Worm (Caenorhabditis elegans) whole organism, L4 larva: Measurements from ENCODE around the gene adal-1.

Experiments used
- D1046.2 ChIP-seq: fragments of 200-800 bp; sonication (Bioruptor generic); IDR thresholded peaks from 2 replicates; pipeline ENCODE4 v1.3.6; 2022; ENCODE audit warnings: missing genetic modification characterization, missing compliant biosample characterization
- F26F4.8 ChIP-seq: fragments of 200-800 bp; sonication (Bioruptor generic); conservative IDR thresholded peaks from 2 replicates; pipeline ENCODE4 v1.3.6; 2022; ENCODE audit warnings: missing genetic modification characterization, missing compliant biosample characterization
- F44E2.7 ChIP-seq: fragments of 200-800 bp; sonication (Bioruptor generic); IDR thresholded peaks from 2 replicates; pipeline ENCODE4 v2.1.2; 2022; ENCODE audit warnings: missing genetic modification characterization, missing compliant biosample characterization
- T26A8.4 ChIP-seq: fragments of 200-800 bp; sonication (Bioruptor generic); IDR thresholded peaks from 2 replicates; pipeline ENCODE4 v1.3.6; 2022; ENCODE audit warnings: missing genetic modification characterization, missing compliant biosample characterization
- Y48G9A.11 ChIP-seq: fragments of 200-800 bp; sonication (Bioruptor generic); IDR thresholded peaks from 2 replicates; pipeline ENCODE4 v1.3.6; 2022; ENCODE audit warnings: missing genetic modification reagents, missing genetic modification characterization, missing compliant biosample characterization
- Y75B8A.6 ChIP-seq: fragments of 200-800 bp; sonication (Bioruptor generic); IDR thresholded peaks from 2 replicates; pipeline ENCODE4 v1.3.6; 2022; ENCODE audit warnings: missing genetic modification reagents, missing genetic modification characterization, missing compliant biosample characterization
- ZK546.5 ChIP-seq, 2 experiments: sonication (generic microtip); optimal IDR thresholded peaks; 2 replicates each; lab custom pipeline; 2017; ENCODE audit warnings: missing biosample characterization in 2 of 2, missing genetic modification characterization in 2 of 2
- ama-1 ChIP-seq: fragments of 150-350 bp; optimal IDR thresholded peaks from 2 replicates; lab custom pipeline; 2014; ENCODE audit warnings: inconsistent platforms, mixed read lengths
- ceh-32 ChIP-seq: sonication (generic microtip); optimal IDR thresholded peaks from 2 replicates; lab custom pipeline; 2016; ENCODE audit warnings: mild to moderate bottlenecking, missing genetic modification characterization, missing compliant biosample characterization; ENCODE audit not compliant: poor library complexity
- ceh-82 ChIP-seq: sonication (generic microtip); optimal IDR thresholded peaks from 2 replicates; lab custom pipeline; 2017; ENCODE audit warnings: missing biosample characterization, missing genetic modification characterization
- ctbp-1 ChIP-seq: fragments of 200-800 bp; sonication (Bioruptor generic); IDR thresholded peaks from 2 replicates; pipeline ENCODE4 v1.3.6; 2022; ENCODE audit warnings: missing genetic modification reagents, missing genetic modification characterization, missing compliant biosample characterization
- daf-16 ChIP-seq, 3 experiments: sonication (generic microtip); optimal IDR thresholded peaks; 2 replicates each; lab custom pipeline; 2016 to 2017; ENCODE audit warnings: missing genetic modification characterization in 3 of 3, missing genetic modification reagents in 3 of 3, mild to moderate bottlenecking in 2 of 3, missing compliant biosample characterization in 2 of 3, missing biosample characterization in 1 of 3, moderate library complexity in 1 of 3
- daf-19 ChIP-seq: fragments of 200-800 bp; sonication (Bioruptor generic); conservative IDR thresholded peaks from 2 replicates; pipeline ENCODE4 v1.3.6; 2022; ENCODE audit warnings: missing genetic modification characterization, missing compliant biosample characterization
- daf-8 ChIP-seq: fragments of 200-800 bp; sonication (Bioruptor generic); IDR thresholded peaks from 2 replicates; pipeline ENCODE4 v1.3.6; 2022; ENCODE audit warnings: missing genetic modification characterization, missing compliant biosample characterization
- dmd-6 ChIP-seq: fragments of 200-800 bp; sonication (Bioruptor generic); IDR thresholded peaks from 2 replicates; pipeline ENCODE4 v1.3.6; 2022; ENCODE audit warnings: missing genetic modification reagents, missing genetic modification characterization, missing compliant biosample characterization
- dmd-8 ChIP-seq: fragments of 200-800 bp; sonication (Bioruptor generic); IDR thresholded peaks from 2 replicates; pipeline ENCODE4 v1.3.6; 2022; ENCODE audit warnings: missing genetic modification characterization, missing compliant biosample characterization
- dpl-1 ChIP-seq: fragments of 150-350 bp; optimal IDR thresholded peaks from 2 replicates; lab custom pipeline; 2014; ENCODE audit warnings: missing biosample characterization, missing genetic modification reagents, missing genetic modification characterization
- duxl-1 ChIP-seq: sonication (generic microtip); optimal IDR thresholded peaks from 2 replicates; lab custom pipeline; 2016; ENCODE audit warnings: mild to moderate bottlenecking, missing genetic modification characterization, moderate library complexity, missing compliant biosample characterization; ENCODE audit not compliant: poor library complexity
- dve-1 ChIP-seq: sonication (generic microtip); optimal IDR thresholded peaks from 2 replicates; lab custom pipeline; 2017; ENCODE audit warnings: antibody characterized with exemption, mild to moderate bottlenecking, missing genetic modification characterization, missing compliant biosample characterization; ENCODE audit not compliant: insufficient read depth
- egl-43 ChIP-seq: fragments of 200-800 bp; sonication (Bioruptor generic); IDR thresholded peaks from 2 replicates; pipeline ENCODE4 v1.3.6; 2022; ENCODE audit warnings: missing genetic modification reagents, missing genetic modification characterization, missing compliant biosample characterization
- fkh-10 ChIP-seq: fragments of 150-350 bp; optimal IDR thresholded peaks from 2 replicates; lab custom pipeline; 2014; ENCODE audit warnings: missing biosample characterization, missing genetic modification reagents, missing genetic modification characterization
- fos-1 ChIP-seq: fragments of 150-350 bp; optimal IDR thresholded peaks from 2 replicates; lab custom pipeline; 2014; ENCODE audit warnings: missing biosample characterization, missing genetic modification characterization
- hif-1 ChIP-seq, 2 experiments: sonication (generic microtip); optimal IDR thresholded peaks; 2 replicates each; lab custom pipeline; 2016 to 2017; ENCODE audit warnings: missing compliant biosample characterization in 2 of 2, missing genetic modification characterization in 2 of 2, missing genetic modification reagents in 2 of 2, missing genotype in 2 of 2, mild to moderate bottlenecking in 1 of 2
- hlh-11 ChIP-seq: fragments of 200-800 bp; sonication (Bioruptor generic); optimal IDR thresholded peaks from 2 replicates; lab custom pipeline; 2018; ENCODE audit warnings: mild to moderate bottlenecking, missing genetic modification characterization, missing compliant biosample characterization
- hlh-30 ChIP-seq: sonication (generic microtip); optimal IDR thresholded peaks from 2 replicates; lab custom pipeline; 2017; ENCODE audit warnings: antibody characterized with exemption, mild to moderate bottlenecking, missing genetic modification characterization, missing compliant biosample characterization; ENCODE audit not compliant: insufficient read depth
- lim-7 ChIP-seq: fragments of 200-800 bp; sonication (Bioruptor generic); IDR thresholded peaks from 2 replicates; pipeline ENCODE4 v1.3.6; 2022; ENCODE audit warnings: missing genetic modification characterization, missing compliant biosample characterization
- lin-29 ChIP-seq: fragments of 200-800 bp; sonication (Bioruptor generic); IDR thresholded peaks from 2 replicates; pipeline ENCODE4 v1.3.6; 2022; ENCODE audit warnings: missing genetic modification reagents, missing genetic modification characterization, missing compliant biosample characterization
- lin-38 ChIP-seq: fragments of 200-800 bp; sonication (Bioruptor generic); IDR thresholded peaks from 2 replicates; pipeline ENCODE4 v1.3.6; 2022; ENCODE audit warnings: missing genetic modification reagents, missing genetic modification characterization, missing compliant biosample characterization
- lsy-2 ChIP-seq, 2 experiments: fragments of 150-350 bp in 1 of 2; sonication (generic microtip) in 1 of 2; optimal IDR thresholded peaks; 2 replicates each; lab custom pipeline; 2014 to 2017; ENCODE audit warnings: missing biosample characterization in 2 of 2, missing genetic modification characterization in 2 of 2
- madf-5 ChIP-seq, 2 experiments: fragments of 200-800 bp; sonication (Bioruptor generic); IDR thresholded peaks; 2 replicates each; pipeline ENCODE4 v1.3.6; 2022; ENCODE audit warnings: missing compliant biosample characterization in 2 of 2, missing genetic modification characterization in 2 of 2
- mes-2 ChIP-seq: sonication (generic microtip); optimal IDR thresholded peaks from 2 replicates; lab custom pipeline; 2016; ENCODE audit warnings: missing genotype, mild to moderate bottlenecking, missing genetic modification characterization, missing compliant biosample characterization; ENCODE audit not compliant: poor library complexity, severe bottlenecking
- nhr-237 ChIP-seq: sonication (generic microtip); optimal IDR thresholded peaks from 2 replicates; lab custom pipeline; 2017; ENCODE audit warnings: missing biosample characterization, missing genetic modification characterization
- nhr-25 ChIP-seq: sonication (generic microtip); optimal IDR thresholded peaks from 2 replicates; lab custom pipeline; 2017; ENCODE audit warnings: missing genetic modification characterization, mild to moderate bottlenecking, missing compliant biosample characterization, antibody characterized with exemption, moderate library complexity, borderline replicate concordance; ENCODE audit not compliant: insufficient read depth
- nhr-28 ChIP-seq: fragments of 150-350 bp; optimal IDR thresholded peaks from 2 replicates; lab custom pipeline; 2014; ENCODE audit warnings: missing biosample characterization, missing genetic modification characterization
- nhr-41 ChIP-seq: fragments of 200-800 bp; sonication (Bioruptor generic); IDR thresholded peaks from 2 replicates; pipeline ENCODE4 v1.3.6; 2022; ENCODE audit warnings: missing genetic modification reagents, missing genetic modification characterization, missing compliant biosample characterization
- nhr-48 ChIP-seq: sonication (generic microtip); optimal IDR thresholded peaks from 2 replicates; lab custom pipeline; 2016; ENCODE audit warnings: mild to moderate bottlenecking, missing genetic modification characterization, missing compliant biosample characterization
- nhr-6 ChIP-seq: fragments of 150-350 bp; optimal IDR thresholded peaks from 2 replicates; lab custom pipeline; 2014; ENCODE audit warnings: missing biosample characterization, missing genetic modification characterization
- pha-4 ChIP-seq, 2 experiments: fragments of 150-350 bp in 1 of 2; fragments of 200-800 bp in 1 of 2; sonication (Bioruptor generic) in 1 of 2; IDR thresholded peaks in 1 of 2; optimal IDR thresholded peaks in 1 of 2; 2 replicates each; pipeline versions ENCODE4 v1.3.6 to Lab custom; 2014 to 2022; ENCODE audit warnings: missing genetic modification characterization in 2 of 2, missing genetic modification reagents in 2 of 2, missing biosample characterization in 1 of 2, missing compliant biosample characterization in 1 of 2
- php-3 ChIP-seq: fragments of 200-800 bp; sonication (Bioruptor generic); IDR thresholded peaks from 2 replicates; pipeline ENCODE4 v1.3.6; 2022; ENCODE audit warnings: missing genetic modification reagents, missing genetic modification characterization, missing compliant biosample characterization
- sdz-12 ChIP-seq: fragments of 200-800 bp; sonication (Bioruptor generic); optimal IDR thresholded peaks from 2 replicates; lab custom pipeline; 2018; ENCODE audit warnings: mild to moderate bottlenecking, missing genetic modification characterization, missing compliant biosample characterization
- snpc-1.2 ChIP-seq: fragments of 200-800 bp; sonication (Bioruptor generic); IDR thresholded peaks from 2 replicates; pipeline ENCODE4 v1.3.6; 2022; ENCODE audit warnings: missing genetic modification reagents, missing genetic modification characterization, missing compliant biosample characterization
- spr-1 ChIP-seq: sonication (generic microtip); optimal IDR thresholded peaks from 2 replicates; lab custom pipeline; 2016; ENCODE audit warnings: mild to moderate bottlenecking, missing genetic modification characterization, missing compliant biosample characterization
- unc-62 ChIP-seq, 3 experiments: fragments of 150-350 bp in 1 of 3; sonication (generic microtip); optimal IDR thresholded peaks in 2 of 3; peaks in 1 of 3; 1 replicate in 1 of 3; 2 replicates in 2 of 3; lab custom pipeline; 2014 to 2017; ENCODE audit warnings: missing biosample characterization in 3 of 3, missing genetic modification characterization in 3 of 3, missing genetic modification reagents in 3 of 3, missing genotype in 1 of 3
- vab-7 ChIP-seq: fragments of 200-800 bp; sonication (Bioruptor generic); IDR thresholded peaks from 2 replicates; pipeline ENCODE4 v1.3.6; 2022; ENCODE audit warnings: missing genetic modification reagents, missing genetic modification characterization, missing compliant biosample characterization
- zag-1 ChIP-seq: fragments of 150-350 bp; optimal IDR thresholded peaks from 2 replicates; lab custom pipeline; 2014; ENCODE audit warnings: missing biosample characterization, missing genetic modification characterization
- zip-11 ChIP-seq: fragments of 200-800 bp; sonication (Bioruptor generic); IDR thresholded peaks from 2 replicates; pipeline ENCODE4 v1.3.6; 2022; ENCODE audit warnings: missing genetic modification characterization, missing compliant biosample characterization
- zip-2 ChIP-seq: fragments of 150-350 bp; optimal IDR thresholded peaks from 2 replicates; lab custom pipeline; 2014; ENCODE audit warnings: missing biosample characterization, missing genetic modification characterization
- ztf-7 ChIP-seq: fragments of 150-350 bp; optimal IDR thresholded peaks from 2 replicates; lab custom pipeline; 2014; ENCODE audit warnings: missing biosample characterization, missing genetic modification characterization

The adal-1 gene

DNA sequence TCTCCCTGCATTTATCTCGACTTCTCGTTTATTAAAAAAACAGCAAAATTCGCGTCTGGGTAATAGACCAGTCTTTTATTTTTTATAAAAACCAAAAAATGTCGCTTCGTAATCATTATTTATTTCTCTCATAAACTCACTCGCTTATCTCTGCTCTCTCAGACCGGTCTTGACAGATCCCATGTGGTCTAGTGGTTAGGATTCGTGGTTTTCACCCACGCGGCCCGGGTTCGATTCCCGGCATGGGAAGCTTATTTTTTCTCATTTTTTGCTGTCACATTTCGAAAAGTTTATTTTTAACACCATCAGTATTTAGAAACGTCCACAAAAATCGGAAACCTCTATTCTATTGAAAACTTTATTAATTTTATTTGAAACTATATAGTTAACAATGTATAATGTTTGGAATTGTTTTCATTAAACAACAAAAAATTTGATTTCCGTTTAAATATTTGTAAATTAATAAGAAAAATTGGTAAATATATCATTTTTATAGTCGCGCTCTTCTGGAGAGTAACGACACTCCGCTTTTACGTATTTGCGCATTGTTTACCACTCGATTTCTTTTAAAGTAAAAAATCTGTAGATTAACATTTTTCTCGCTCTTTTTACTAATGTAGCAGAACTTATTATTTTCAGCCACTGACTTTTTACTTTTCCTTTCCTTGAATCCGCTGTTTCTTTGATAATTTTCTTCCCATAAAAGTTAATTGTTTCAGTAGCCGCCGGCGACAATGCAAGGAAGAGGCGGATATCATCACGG, 4.8 kb upstream of the adal-1 start, which contains the start of gene hrpl-1 (continued):
- TF ChIP-seq spr-1 (tag; lab: Kevin White, UChicago), result no peak
- TF ChIP-seq hlh-30 (tag; lab: Kevin White, UChicago), result peak; percentile 54
- TF ChIP-seq T26A8.4 (GFP tag; lab: Robert Waterston, UW), result no peak
- TF ChIP-seq Y75B8A.6 (GFP tag; lab: Robert Waterston, UW), result no peak
- peak; percentile 69 for TF ChIP-seq lim-7
- TF ChIP-seq ctbp-1, result peak; percentile 61
- TF ChIP-seq lin-38, result peak; percentile 62
- TF ChIP-seq duxl-1 (tag; lab: Kevin White, UChicago), result no peak
- TF ChIP-seq ceh-32, result no peak
- no peak for TF ChIP-seq ama-1
- TF ChIP-seq lsy-2 (tag; optimal IDR thresholded peaks at IDR 0.05; lab: Kevin White, UChicago), result no peak
- TF ChIP-seq nhr-237 (tag; lab: Kevin White, UChicago), result no peak
- no peak for TF ChIP-seq Y48G9A.11 (GFP tag; lab: Robert Waterston, UW)
- 0 out of 2 replicates have a peak, but pooled peaks have one; percentile 10 for TF ChIP-seq php-3 (GFP tag; lab: Robert Waterston, UW)
- peak in 1 of 2 experiments; percentile 28 for TF ChIP-seq unc-62 (GFP tag; optimal IDR thresholded peaks at IDR 0.05 in 1 of 2; lab: Kevin White, UChicago)
- TF ChIP-seq unc-62 (tag; optimal IDR thresholded peaks at IDR 0.05; lab: Kevin White, UChicago), result no peak
- TF ChIP-seq ZK546.5 (tag; optimal IDR thresholded peaks at IDR 0.05; lab: Kevin White, UChicago), result no peak
- no peak for TF ChIP-seq hif-1 (tag; optimal IDR thresholded peaks at IDR 0.05; lab: Kevin White, UChicago)
- peak; percentile 11 for TF ChIP-seq dpl-1
- TF ChIP-seq hlh-11 (tag; lab: Kevin White, UChicago), result peak; percentile 3
- no peak for TF ChIP-seq pha-4 (GFP tag; IDR thresholded peaks at IDR 0.05; lab: Robert Waterston, UW)
- no peak for TF ChIP-seq pha-4 (tag; optimal IDR thresholded peaks at IDR 0.05; lab: Kevin White, UChicago)
- TF ChIP-seq egl-43 (GFP tag; lab: Robert Waterston, UW), result peak; percentile 71
- no peak for TF ChIP-seq sdz-12
- no peak for TF ChIP-seq F44E2.7
- 0 out of 2 replicates have a peak, but pooled peaks have one; percentile 16 for TF ChIP-seq D1046.2 (GFP tag; lab: Robert Waterston, UW)
- TF ChIP-seq dve-1 (tag; lab: Kevin White, UChicago), result peak; percentile 33
- TF ChIP-seq dmd-6 (GFP tag; lab: Robert Waterston, UW), result peak; percentile 30; the same call in 1 of the 2 replicates
- TF ChIP-seq madf-5 (GFP tag; IDR thresholded peaks at IDR 0.05; lab: Robert Waterston, UW), result no peak
- peak; percentile 61 for TF ChIP-seq mes-2
- TF ChIP-seq fkh-10 (GFP tag; lab: Kevin White, UChicago), result no peak
- TF ChIP-seq nhr-25 (tag; lab: Kevin White, UChicago), result no peak
- no peak for TF ChIP-seq lin-29
- no peak for TF ChIP-seq zag-1 (tag; lab: Kevin White, UChicago)

DNA sequence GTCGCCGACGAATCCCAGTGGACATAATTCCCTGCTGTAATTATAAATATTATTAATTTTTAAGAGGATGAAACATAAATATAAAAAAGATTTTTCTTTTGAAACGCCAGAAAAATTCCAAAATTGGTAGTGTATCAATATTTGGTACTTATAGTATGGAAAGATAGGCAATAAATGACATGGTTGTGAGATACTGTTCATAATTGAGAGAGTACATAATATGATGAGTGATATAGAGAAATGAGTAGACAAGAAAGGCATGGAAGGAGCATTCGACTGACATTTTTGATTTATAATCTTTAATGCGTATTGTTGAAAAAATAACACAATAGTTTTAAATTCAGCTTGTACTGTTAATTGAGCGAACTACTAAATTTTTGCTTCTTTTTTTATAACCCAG, 4.1 kb upstream of the adal-1 start, which contains the start of gene C44B7.11:
Gene C44B7.11 (minus strand): TSS at position 34 of the 400 bp plus-strand sequence.
- no peak for TF ChIP-seq dmd-8 (GFP tag; lab: Robert Waterston, UW)
- no peak for TF ChIP-seq lsy-2 (tag; optimal IDR thresholded peaks at IDR 0.05; lab: Kevin White, UChicago)
- TF ChIP-seq daf-19, result no peak
- no peak for TF ChIP-seq daf-16 (GFP tag; optimal IDR thresholded peaks at IDR 0.05; lab: Kevin White, UChicago)
- peak; percentile 32 for TF ChIP-seq daf-16 (tag; optimal IDR thresholded peaks at IDR 0.05; lab: Kevin White, UChicago)
- peak; percentile 19 for TF ChIP-seq ztf-7 (tag; lab: Kevin White, UChicago)
- TF ChIP-seq fos-1, result no peak
- no peak for TF ChIP-seq vab-7 (GFP tag; lab: Robert Waterston, UW)
- no peak for TF ChIP-seq snpc-1.2 (GFP tag; lab: Robert Waterston, UW)
- TF ChIP-seq nhr-48, result no peak
- no peak for TF ChIP-seq nhr-6 (tag; lab: Kevin White, UChicago)
- TF ChIP-seq Y48G9A.11 (GFP tag; lab: Robert Waterston, UW), result no peak
- TF ChIP-seq F26F4.8 (GFP tag; lab: Robert Waterston, UW), result no peak
- peak; percentile 46 for TF ChIP-seq nhr-28 (tag; lab: Kevin White, UChicago)
- TF ChIP-seq zip-2 (tag; lab: Kevin White, UChicago), result no peak
- no peak for TF ChIP-seq zip-11 (GFP tag; lab: Robert Waterston, UW)
- no peak for TF ChIP-seq madf-5 (GFP tag; IDR thresholded peaks at IDR 0.05; lab: Robert Waterston, UW)
- no peak for TF ChIP-seq nhr-41 (GFP tag; lab: Robert Waterston, UW)
- TF ChIP-seq daf-8, result no peak
- no peak for TF ChIP-seq ceh-82
